Worm (Caenorhabditis elegans) whole organism, L2 larva: ENCODE measurements around the gene str-145.

Source experiments
- ama-1 ChIP-seq: fragments of 150-350 bp; optimal IDR thresholded peaks from 2 replicates; lab custom pipeline; 2018; ENCODE audit warnings: inconsistent platforms
- fos-1 ChIP-seq: fragments of 150-350 bp; optimal IDR thresholded peaks from 2 replicates; lab custom pipeline; 2014; ENCODE audit warnings: missing biosample characterization, missing genetic modification characterization
- lin-13 ChIP-seq: fragments of 150-350 bp; optimal IDR thresholded peaks from 2 replicates; lab custom pipeline; 2014; ENCODE audit warnings: missing biosample characterization, missing genetic modification reagents, missing genetic modification characterization
- mdl-1 ChIP-seq, 2 experiments: fragments of 150-350 bp in 1 of 2; sonication (generic microtip) in 1 of 2; optimal IDR thresholded peaks; 2 replicates each; lab custom pipeline; 2017; ENCODE audit warnings: missing biosample characterization in 2 of 2, missing genetic modification characterization in 2 of 2
- nhr-6 ChIP-seq: fragments of 150-350 bp; optimal IDR thresholded peaks from 2 replicates; lab custom pipeline; 2014; ENCODE audit warnings: missing biosample characterization, missing genetic modification characterization

ce11 chrV:8104473-8104872 is 6.3 kb upstream of the str-145 start, which contains the start of gene srlf-16:
- no peak for TF ChIP-seq lin-13 (GFP tag; lab: Kevin White, UChicago)
- no peak for TF ChIP-seq nhr-6 (tag; lab: Kevin White, UChicago)
- no peak for TF ChIP-seq fos-1 (tag; lab: Kevin White, UChicago)
- TF ChIP-seq ama-1 (lab: Kevin White, UChicago), result no peak
- TF ChIP-seq mdl-1 (tag; optimal IDR thresholded peaks at IDR 0.05; lab: Kevin White, UChicago), result no peak
